Worm (Caenorhabditis elegans): ENCODE measurements around the gene mcm-3.
A peak's percentile ranks its signal among the peaks of the same experiment; 100 is the strongest.

Gene mcm-3

DNA sequence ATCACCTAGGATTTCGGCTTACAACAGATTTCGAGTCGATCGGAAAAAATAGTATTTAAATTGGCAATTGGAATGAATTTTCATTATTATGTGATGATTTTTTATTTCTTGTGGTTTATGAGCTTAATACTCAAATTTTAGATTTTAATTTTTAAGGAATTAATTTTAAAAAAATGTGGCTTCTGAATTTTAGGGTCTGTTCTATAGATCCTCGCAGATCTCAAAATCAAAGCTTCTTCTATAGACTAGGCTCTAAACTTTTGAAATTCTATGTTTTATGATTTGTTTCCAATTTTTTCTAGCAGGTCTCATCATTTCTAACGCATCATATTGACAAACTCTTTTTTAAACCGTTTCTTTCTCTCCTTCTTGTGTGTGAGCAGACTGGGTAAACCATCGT, 33.3 kb upstream of the mcm-3 start, which contains the start of gene txt-12:
txt-12 (plus strand) TSS at position 301 of the 400 bp plus-strand sequence.
- TF ChIP-seq nhr-77 (tag; optimal IDR thresholded peaks at IDR 0.05) (peak; percentile 14), unc-86 (tag; optimal IDR thresholded peaks at IDR 0.05) (no peak)

DNA sequence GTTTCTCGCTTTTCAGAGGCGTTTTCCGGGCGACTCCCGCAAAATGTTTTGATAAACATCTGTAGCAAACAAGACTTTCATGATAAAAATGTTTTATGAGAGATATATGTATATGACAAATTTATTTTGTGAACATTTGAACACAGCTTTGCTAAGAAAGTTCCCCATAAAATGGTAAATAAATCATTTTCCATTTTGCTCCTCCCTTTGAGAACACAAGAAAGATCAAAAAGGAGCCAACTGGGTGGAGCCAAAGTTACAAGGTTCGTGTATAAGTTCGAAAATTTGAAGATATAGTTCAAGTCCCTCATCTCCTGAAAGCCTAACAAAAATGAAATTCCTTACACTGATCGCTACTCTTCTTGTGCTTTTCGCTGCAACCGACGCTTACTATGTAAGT, 31.1 kb upstream of the mcm-3 start, which contains the start of gene C01G10.17:
C01G10.17 (plus strand) TSS at position 301 of the 400 bp plus-strand sequence.
- TF ChIP-seq nhr-85 (tag) (no peak), lir-3 (tag; optimal IDR thresholded peaks at IDR 0.05; ENCODE audit: poor library complexity) (no peak), unc-62 (GFP tag; optimal IDR thresholded peaks at IDR 0.05) (no peak), pax-3 (tag; optimal IDR thresholded peaks at IDR 0.05) (no peak), ces-1 (GFP tag; optimal IDR thresholded peaks at IDR 0.05) (no peak), vab-15 (tag; optimal IDR thresholded peaks at IDR 0.05) (no peak)

- no peak for TF ChIP-seq grh-1 (GFP tag; IDR thresholded peaks at IDR 0.05)
- no peak for TF ChIP-seq efl-1 (optimal IDR thresholded peaks at IDR 0.05)
- peak in 1 of 2 experiments; percentile 13 for TF ChIP-seq efl-1 (GFP tag; optimal IDR thresholded peaks at IDR 0.05 in 1 of 2)
Observed at ce11 chrV:15089438-15089837, 30.0 kb upstream of the mcm-3 start, which contains the start of the genes C01G10.5 and C01G10.4. TSS of gene C01G10.5 (minus strand) at chrV:15089538. TSS of gene C01G10.4 (plus strand) at chrV:15089740.

DNA sequence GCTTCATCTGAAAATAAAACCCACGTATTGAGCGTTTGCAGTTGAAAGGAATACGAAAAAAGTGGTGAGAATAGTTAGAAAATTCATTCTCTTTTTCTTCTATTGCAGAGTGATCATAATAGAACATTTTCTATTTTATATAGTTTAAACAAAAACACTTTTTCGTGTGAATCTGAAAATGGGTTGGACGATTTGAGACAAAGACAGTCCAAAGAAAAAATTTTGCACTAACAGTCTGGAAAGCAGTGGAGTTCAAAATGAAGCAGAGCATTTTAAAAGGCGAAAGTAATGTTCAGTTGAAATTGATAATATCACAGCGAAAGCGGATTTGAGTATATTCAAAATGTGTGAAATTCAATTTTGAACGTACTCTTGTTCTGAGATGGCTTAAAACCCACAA, 29.2 kb upstream of the mcm-3 start, which contains the start of gene C01G10.18:
C01G10.18 (minus strand) TSS at position 101 of the 400 bp plus-strand sequence.
- no peak for TF ChIP-seq nhr-28 (tag; optimal IDR thresholded peaks at IDR 0.05)
- TF ChIP-seq lin-35 (GFP tag; optimal IDR thresholded peaks at IDR 0.05): no peak
- TF ChIP-seq ceh-8 (GFP tag; optimal IDR thresholded peaks at IDR 0.05): no peak
- no peak for TF ChIP-seq ets-5 (GFP tag; IDR thresholded peaks at IDR 0.05)
- TF ChIP-seq nhr-71 (tag; optimal IDR thresholded peaks at IDR 0.05): no peak
- no peak for TF ChIP-seq C16A3.4 (tag; optimal IDR thresholded peaks at IDR 0.05)

DNA sequence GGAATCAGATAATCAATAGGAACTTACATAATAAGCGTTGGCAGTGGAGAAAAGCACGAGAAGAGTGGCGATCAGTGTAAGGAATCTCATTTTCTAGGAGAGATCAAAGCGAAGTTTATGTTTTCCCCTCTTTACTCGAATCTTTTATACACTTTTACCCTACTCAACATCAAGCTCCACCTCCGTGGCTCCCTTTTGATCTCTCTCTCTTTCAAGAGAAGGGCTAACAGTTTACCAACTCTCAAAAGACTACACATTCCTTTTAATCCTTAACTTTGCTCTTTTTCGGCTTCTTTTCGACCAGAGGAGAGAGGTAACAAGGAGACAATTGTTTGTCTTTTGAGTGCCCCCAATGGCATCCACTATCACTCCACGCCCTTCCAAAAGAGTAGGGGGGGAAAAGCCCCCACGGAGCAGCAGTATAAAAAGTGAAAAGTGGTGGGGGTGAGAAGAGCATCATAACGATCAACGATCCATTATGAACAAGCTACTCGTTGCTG, 27.9 kb upstream of the mcm-3 start, which contains the start of the genes C01G10.15 and C01G10.6:
C01G10.15 (minus strand) TSS at position 101 of the 500 bp plus-strand sequence.
C01G10.6 (plus strand) TSS at position 450 of the 500 bp plus-strand sequence.
- no peak for TF ChIP-seq ets-5 (GFP tag; IDR thresholded peaks at IDR 0.05)
- TF ChIP-seq nhr-77 (tag; optimal IDR thresholded peaks at IDR 0.05): peak; percentile 52
- TF ChIP-seq egl-13 (tag; optimal IDR thresholded peaks at IDR 0.05): no peak
- no peak for TF ChIP-seq nhr-84 (tag; optimal IDR thresholded peaks at IDR 0.05)
- no peak for TF ChIP-seq blmp-1 (tag; optimal IDR thresholded peaks at IDR 0.05)
- TF ChIP-seq elt-3 (tag; optimal IDR thresholded peaks at IDR 0.05): no peak
- no peak for TF ChIP-seq xbp-1 (tag; optimal IDR thresholded peaks at IDR 0.05)
- TF ChIP-seq lsy-2 (tag; optimal IDR thresholded peaks at IDR 0.05): no peak
- TF ChIP-seq lin-14 (GFP tag; optimal IDR thresholded peaks at IDR 0.05): peak; percentile 39
- no peak for TF ChIP-seq alr-1 (tag; optimal IDR thresholded peaks at IDR 0.05; ENCODE audit: borderline replicate concordance)
- peak; percentile 29 for TF ChIP-seq tbx-2 (tag; optimal IDR thresholded peaks at IDR 0.05)

DNA sequence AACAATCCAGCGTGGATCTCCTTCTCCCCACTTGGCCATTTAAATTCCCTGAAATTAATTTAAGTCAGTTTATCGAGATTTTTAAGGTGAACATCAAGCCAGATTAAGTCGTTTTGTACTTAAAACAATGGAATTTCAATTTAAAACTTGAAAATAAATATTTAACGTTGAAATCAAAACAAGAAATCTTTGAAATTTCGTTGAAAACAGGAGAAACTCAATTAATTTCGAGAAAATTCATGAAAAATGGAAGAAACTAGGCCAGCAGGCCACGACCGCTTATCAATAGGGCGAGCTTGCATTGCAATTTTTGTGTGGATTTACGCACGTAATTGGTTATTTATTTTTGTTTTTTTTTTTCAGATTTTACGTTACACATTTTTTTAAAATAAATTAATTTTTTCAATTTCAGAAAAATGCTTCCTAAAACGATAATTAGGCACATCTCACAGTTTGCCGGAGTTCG, 26.0 kb upstream of the mcm-3 start, which contains the start of the genes ahsa-1 and C01G10.7:
ahsa-1 (minus strand) TSS at position 51 of the 466 bp plus-strand sequence.
C01G10.7 (plus strand) TSS at position 413 of the 466 bp plus-strand sequence.
- TF ChIP-seq lin-39 (tag; optimal IDR thresholded peaks at IDR 0.05) (peak; percentile 75), lin-35 (GFP tag; optimal IDR thresholded peaks at IDR 0.05) (peak; percentile 85 to 86), elt-3 (tag; optimal IDR thresholded peaks at IDR 0.05) (peak in 4 of 6 experiments; percentile 67 to 90 (median 83)), unc-130 (tag; optimal IDR thresholded peaks at IDR 0.05) (peak; percentile 63), tlp-1 (tag; optimal IDR thresholded peaks at IDR 0.05) (no peak), egl-13 (tag; optimal IDR thresholded peaks at IDR 0.05) (no peak), ztf-4 (tag; optimal IDR thresholded peaks at IDR 0.05) (peak; percentile 34), mep-1 (tag; optimal IDR thresholded peaks at IDR 0.05) (peak; percentile 96), nhr-11 (tag; optimal IDR thresholded peaks at IDR 0.05) (no peak), lin-15B (tag; optimal IDR thresholded peaks at IDR 0.05) (peak; percentile 99), unc-98 (GFP tag; IDR thresholded peaks at IDR 0.05) (peak; percentile 87), nhr-77 (tag; optimal IDR thresholded peaks at IDR 0.05) (peak; percentile 80), nhr-85 (tag) (peak; percentile 97), elt-2 (tag; optimal IDR thresholded peaks at IDR 0.05) (peak; percentile 69), ces-1 (GFP tag; optimal IDR thresholded peaks at IDR 0.05) (no peak), sox-4 (tag; optimal IDR thresholded peaks at IDR 0.05) (peak; percentile 91), F16B12.6 (tag; optimal IDR thresholded peaks at IDR 0.05) (peak; percentile 48), fkh-10 (GFP tag; optimal IDR thresholded peaks at IDR 0.05) (peak; percentile 56), mef-2 (tag; optimal IDR thresholded peaks at IDR 0.05) (no peak), nhr-19 (GFP tag; conservative IDR thresholded peaks at IDR 0.05) (peak; percentile 87), pqm-1 (tag; optimal IDR thresholded peaks at IDR 0.05) (no peak), isw-1 (GFP tag; IDR thresholded peaks at IDR 0.05) (peak; percentile 87), aha-1 (tag; optimal IDR thresholded peaks at IDR 0.05) (peak; percentile 36)

Measured in whole organism, L1 larva.